Worm (Caenorhabditis elegans) whole organism, L4 larva: ENCODE data around the gene F11A10.6.

Experiments used
- F26F4.8 ChIP-seq: fragments of 200-800 bp; sonication (Bioruptor generic); conservative IDR thresholded peaks from 2 replicates; pipeline ENCODE4 v1.3.6; 2022; ENCODE audit warnings: missing genetic modification characterization, missing compliant biosample characterization
- F37D6.2 ChIP-seq: sonication (generic microtip); optimal IDR thresholded peaks from 2 replicates; lab custom pipeline; 2016; ENCODE audit warnings: mild to moderate bottlenecking, missing genetic modification characterization, missing compliant biosample characterization
- R02D3.7 ChIP-seq: fragments of 150-350 bp; sonication (generic microtip); optimal IDR thresholded peaks from 3 replicates; lab custom pipeline; 2014; ENCODE audit warnings: missing biosample characterization, missing genetic modification characterization
- T26A8.4 ChIP-seq: fragments of 200-800 bp; sonication (Bioruptor generic); IDR thresholded peaks from 2 replicates; pipeline ENCODE4 v1.3.6; 2022; ENCODE audit warnings: missing genetic modification characterization, missing compliant biosample characterization
- Y75B8A.6 ChIP-seq: fragments of 200-800 bp; sonication (Bioruptor generic); IDR thresholded peaks from 2 replicates; pipeline ENCODE4 v1.3.6; 2022; ENCODE audit warnings: missing genetic modification reagents, missing genetic modification characterization, missing compliant biosample characterization
- ZK337.2 ChIP-seq: fragments of 200-800 bp; sonication (Bioruptor generic); IDR thresholded peaks from 2 replicates; pipeline ENCODE4 v1.3.6; 2022; ENCODE audit warnings: missing genetic modification reagents, missing genetic modification characterization, missing compliant biosample characterization
- ZK546.5 ChIP-seq, 2 experiments: sonication (generic microtip); optimal IDR thresholded peaks; 2 replicates each; lab custom pipeline; 2017; ENCODE audit warnings: missing biosample characterization in 2 of 2, missing genetic modification characterization in 2 of 2
- aly-2 ChIP-seq: sonication (generic microtip); optimal IDR thresholded peaks from 2 replicates; lab custom pipeline; 2018; ENCODE audit warnings: missing biosample characterization, missing genetic modification characterization
- ama-1 ChIP-seq: fragments of 150-350 bp; optimal IDR thresholded peaks from 2 replicates; lab custom pipeline; 2014; ENCODE audit warnings: inconsistent platforms, mixed read lengths
- arid-1 ChIP-seq: fragments of 200-800 bp; sonication (Bioruptor generic); conservative IDR thresholded peaks from 2 replicates; pipeline ENCODE4 v1.3.6; 2022; ENCODE audit warnings: missing genetic modification reagents, missing genetic modification characterization, missing compliant biosample characterization
- attf-4 ChIP-seq: sonication (generic microtip); optimal IDR thresholded peaks from 3 replicates; lab custom pipeline; 2017; ENCODE audit warnings: missing biosample characterization, missing genetic modification characterization
- ceh-20 ChIP-seq: fragments of 200-800 bp; sonication (Bioruptor generic); IDR thresholded peaks from 2 replicates; pipeline ENCODE4 v1.3.6; 2022; ENCODE audit warnings: missing genetic modification reagents, missing genetic modification characterization, missing compliant biosample characterization
- ceh-44 ChIP-seq: fragments of 200-800 bp; sonication (Bioruptor generic); IDR thresholded peaks from 2 replicates; pipeline ENCODE4 v1.3.6; 2022; ENCODE audit warnings: missing genetic modification reagents, missing genetic modification characterization, missing compliant biosample characterization
- ceh-62 ChIP-seq: sonication (generic microtip); optimal IDR thresholded peaks from 2 replicates; lab custom pipeline; 2017; ENCODE audit warnings: missing biosample characterization, missing genetic modification characterization
- ceh-82 ChIP-seq: sonication (generic microtip); optimal IDR thresholded peaks from 2 replicates; lab custom pipeline; 2017; ENCODE audit warnings: missing biosample characterization, missing genetic modification characterization
- daf-12 ChIP-seq: fragments of 150-350 bp; optimal IDR thresholded peaks from 2 replicates; lab custom pipeline; 2014; ENCODE audit warnings: missing biosample characterization, missing genetic modification reagents, missing genetic modification characterization
- daf-16 ChIP-seq, 3 experiments: sonication (generic microtip); optimal IDR thresholded peaks; 2 replicates each; lab custom pipeline; 2016 to 2017; ENCODE audit warnings: missing genetic modification characterization in 3 of 3, missing genetic modification reagents in 3 of 3, mild to moderate bottlenecking in 2 of 3, missing compliant biosample characterization in 2 of 3, missing biosample characterization in 1 of 3, moderate library complexity in 1 of 3
- daf-8 ChIP-seq: fragments of 200-800 bp; sonication (Bioruptor generic); IDR thresholded peaks from 2 replicates; pipeline ENCODE4 v1.3.6; 2022; ENCODE audit warnings: missing genetic modification characterization, missing compliant biosample characterization
- dmd-6 ChIP-seq: fragments of 200-800 bp; sonication (Bioruptor generic); IDR thresholded peaks from 2 replicates; pipeline ENCODE4 v1.3.6; 2022; ENCODE audit warnings: missing genetic modification reagents, missing genetic modification characterization, missing compliant biosample characterization
- dmd-8 ChIP-seq: fragments of 200-800 bp; sonication (Bioruptor generic); IDR thresholded peaks from 2 replicates; pipeline ENCODE4 v1.3.6; 2022; ENCODE audit warnings: missing genetic modification characterization, missing compliant biosample characterization
- dpl-1 ChIP-seq: fragments of 150-350 bp; optimal IDR thresholded peaks from 2 replicates; lab custom pipeline; 2014; ENCODE audit warnings: missing biosample characterization, missing genetic modification reagents, missing genetic modification characterization
- dve-1 ChIP-seq: sonication (generic microtip); optimal IDR thresholded peaks from 2 replicates; lab custom pipeline; 2017; ENCODE audit warnings: antibody characterized with exemption, mild to moderate bottlenecking, missing genetic modification characterization, missing compliant biosample characterization; ENCODE audit not compliant: insufficient read depth
- fos-1 ChIP-seq: fragments of 150-350 bp; optimal IDR thresholded peaks from 2 replicates; lab custom pipeline; 2014; ENCODE audit warnings: missing biosample characterization, missing genetic modification characterization
- gei-8 ChIP-seq: fragments of 200-800 bp; sonication (Bioruptor generic); optimal IDR thresholded peaks from 2 replicates; lab custom pipeline; 2018; ENCODE audit warnings: mild to moderate bottlenecking, missing genetic modification characterization, missing compliant biosample characterization
- hlh-11 ChIP-seq: fragments of 200-800 bp; sonication (Bioruptor generic); optimal IDR thresholded peaks from 2 replicates; lab custom pipeline; 2018; ENCODE audit warnings: mild to moderate bottlenecking, missing genetic modification characterization, missing compliant biosample characterization
- hlh-30 ChIP-seq: sonication (generic microtip); optimal IDR thresholded peaks from 2 replicates; lab custom pipeline; 2017; ENCODE audit warnings: antibody characterized with exemption, mild to moderate bottlenecking, missing genetic modification characterization, missing compliant biosample characterization; ENCODE audit not compliant: insufficient read depth
- hmg-1.1 ChIP-seq: fragments of 200-800 bp; sonication (Bioruptor generic); IDR thresholded peaks from 2 replicates; pipeline ENCODE4 v1.3.6; 2022; ENCODE audit warnings: missing genetic modification reagents, missing genetic modification characterization, missing compliant biosample characterization
- lim-7 ChIP-seq: fragments of 200-800 bp; sonication (Bioruptor generic); IDR thresholded peaks from 2 replicates; pipeline ENCODE4 v1.3.6; 2022; ENCODE audit warnings: missing genetic modification characterization, missing compliant biosample characterization
- lin-13 ChIP-seq: fragments of 150-350 bp; optimal IDR thresholded peaks from 2 replicates; lab custom pipeline; 2014; ENCODE audit warnings: missing biosample characterization, missing genetic modification reagents, missing genetic modification characterization
- lin-15B ChIP-seq: fragments of 150-350 bp; sonication (generic microtip); optimal IDR thresholded peaks from 3 replicates; lab custom pipeline; 2014; ENCODE audit warnings: missing biosample characterization, missing genetic modification characterization
- madf-9 ChIP-seq: fragments of 200-800 bp; sonication (Bioruptor generic); conservative IDR thresholded peaks from 2 replicates; pipeline ENCODE4 v1.3.6; 2022; ENCODE audit warnings: missing genetic modification reagents, missing genetic modification characterization, missing compliant biosample characterization
- mdt-29 ChIP-seq: fragments of 200-800 bp; sonication (Bioruptor generic); IDR thresholded peaks from 2 replicates; pipeline ENCODE4 v1.3.6; 2022; ENCODE audit warnings: missing genetic modification reagents, missing genetic modification characterization, missing compliant biosample characterization
- nhr-102 ChIP-seq: sonication (generic microtip); optimal IDR thresholded peaks from 2 replicates; lab custom pipeline; 2016; ENCODE audit warnings: mild to moderate bottlenecking, missing genetic modification characterization, moderate library complexity, missing compliant biosample characterization
- nhr-28 ChIP-seq: fragments of 150-350 bp; optimal IDR thresholded peaks from 2 replicates; lab custom pipeline; 2014; ENCODE audit warnings: missing biosample characterization, missing genetic modification characterization
- nhr-41 ChIP-seq: fragments of 200-800 bp; sonication (Bioruptor generic); IDR thresholded peaks from 2 replicates; pipeline ENCODE4 v1.3.6; 2022; ENCODE audit warnings: missing genetic modification reagents, missing genetic modification characterization, missing compliant biosample characterization
- nhr-48 ChIP-seq: sonication (generic microtip); optimal IDR thresholded peaks from 2 replicates; lab custom pipeline; 2016; ENCODE audit warnings: mild to moderate bottlenecking, missing genetic modification characterization, missing compliant biosample characterization
- nhr-6 ChIP-seq: fragments of 150-350 bp; optimal IDR thresholded peaks from 2 replicates; lab custom pipeline; 2014; ENCODE audit warnings: missing biosample characterization, missing genetic modification characterization
- nhr-76 ChIP-seq: fragments of 150-350 bp; optimal IDR thresholded peaks from 2 replicates; lab custom pipeline; 2014; ENCODE audit warnings: missing biosample characterization, missing genetic modification characterization
- nhr-77 ChIP-seq: fragments of 150-350 bp; optimal IDR thresholded peaks from 2 replicates; lab custom pipeline; 2014; ENCODE audit warnings: missing biosample characterization, missing genetic modification characterization
- php-3 ChIP-seq: fragments of 200-800 bp; sonication (Bioruptor generic); IDR thresholded peaks from 2 replicates; pipeline ENCODE4 v1.3.6; 2022; ENCODE audit warnings: missing genetic modification reagents, missing genetic modification characterization, missing compliant biosample characterization
- pqm-1 ChIP-seq: sonication (generic microtip); optimal IDR thresholded peaks from 2 replicates; lab custom pipeline; 2017; ENCODE audit warnings: missing biosample characterization, missing genetic modification characterization
- skn-1 ChIP-seq: fragments of 150-350 bp; optimal IDR thresholded peaks from 2 replicates; lab custom pipeline; 2014; ENCODE audit warnings: missing biosample characterization, missing genetic modification characterization
- snpc-4 ChIP-seq: fragments of 150-350 bp; optimal IDR thresholded peaks from 2 replicates; lab custom pipeline; 2014; ENCODE audit warnings: missing biosample characterization, missing genetic modification characterization
- spr-1 ChIP-seq: sonication (generic microtip); optimal IDR thresholded peaks from 2 replicates; lab custom pipeline; 2016; ENCODE audit warnings: mild to moderate bottlenecking, missing genetic modification characterization, missing compliant biosample characterization
- spr-3 ChIP-seq: fragments of 200-800 bp; sonication (Bioruptor generic); optimal IDR thresholded peaks from 2 replicates; lab custom pipeline; 2018; ENCODE audit warnings: mild to moderate bottlenecking, missing genetic modification characterization, missing compliant biosample characterization
- tra-1 ChIP-seq: fragments of 200-800 bp; sonication (Bioruptor generic); IDR thresholded peaks from 2 replicates; pipeline ENCODE4 v1.3.6; 2022; ENCODE audit warnings: missing genetic modification reagents, missing genetic modification characterization, missing compliant biosample characterization
- unc-39 ChIP-seq: sonication (generic microtip); optimal IDR thresholded peaks from 2 replicates; lab custom pipeline; 2017; ENCODE audit warnings: missing biosample characterization, missing genetic modification characterization
- unc-62 ChIP-seq, 3 experiments: fragments of 150-350 bp in 1 of 3; sonication (generic microtip); optimal IDR thresholded peaks in 2 of 3; peaks in 1 of 3; 1 replicate in 1 of 3; 2 replicates in 2 of 3; lab custom pipeline; 2014 to 2017; ENCODE audit warnings: missing biosample characterization in 3 of 3, missing genetic modification characterization in 3 of 3, missing genetic modification reagents in 3 of 3, missing genotype in 1 of 3
- zag-1 ChIP-seq: fragments of 150-350 bp; optimal IDR thresholded peaks from 2 replicates; lab custom pipeline; 2014; ENCODE audit warnings: missing biosample characterization, missing genetic modification characterization
- zfp-2 ChIP-seq: sonication (generic microtip); optimal IDR thresholded peaks from 2 replicates; lab custom pipeline; 2016; ENCODE audit warnings: mild to moderate bottlenecking, missing genetic modification characterization, missing compliant biosample characterization
- ztf-7 ChIP-seq: fragments of 150-350 bp; optimal IDR thresholded peaks from 2 replicates; lab custom pipeline; 2014; ENCODE audit warnings: missing biosample characterization, missing genetic modification characterization

The F11A10.6 gene

ce11 chrIV:12043054-12043453 is 46.4 kb downstream of the F11A10.6 start:
- TF ChIP-seq mdt-29 (no peak), arid-1 (GFP tag; lab: Robert Waterston, UW) (no peak), nhr-41 (no peak), nhr-76 (tag; lab: Kevin White, UChicago) (no peak), unc-62 (GFP tag; optimal IDR thresholded peaks at IDR 0.05 in 1 of 2; lab: Kevin White, UChicago) (no peak), unc-62 (tag; optimal IDR thresholded peaks at IDR 0.05; lab: Kevin White, UChicago) (no peak), daf-8 (no peak), ztf-7 (no peak), nhr-102 (tag; lab: Kevin White, UChicago) (no peak), hmg-1.1 (GFP tag; lab: Robert Waterston, UW) (no peak), daf-16 (GFP tag; optimal IDR thresholded peaks at IDR 0.05; lab: Kevin White, UChicago) (no peak), daf-16 (tag; optimal IDR thresholded peaks at IDR 0.05; lab: Kevin White, UChicago) (peak; percentile 52), F37D6.2 (tag; lab: Kevin White, UChicago) (no peak), nhr-48 (tag; lab: Kevin White, UChicago) (no peak), hlh-30 (peak; percentile 11), T26A8.4 (GFP tag; lab: Robert Waterston, UW) (no peak), ceh-20 (GFP tag; lab: Robert Waterston, UW) (no peak), spr-1 (tag; lab: Kevin White, UChicago) (no peak), zfp-2 (tag; lab: Kevin White, UChicago) (no peak), F26F4.8 (no peak), attf-4 (tag; lab: Kevin White, UChicago) (no peak), dpl-1 (GFP tag; lab: Kevin White, UChicago) (no peak), fos-1 (no peak), unc-39 (tag; lab: Kevin White, UChicago) (no peak), spr-3 (GFP tag; lab: Kevin White, UChicago) (no peak), hlh-11 (peak; percentile 43), ZK546.5 (tag; optimal IDR thresholded peaks at IDR 0.05; lab: Kevin White, UChicago) (no peak), ama-1 (lab: Kevin White, UChicago) (no peak), snpc-4 (tag; lab: Kevin White, UChicago) (no peak), aly-2 (no peak), ceh-62 (tag; lab: Kevin White, UChicago) (no peak), dmd-6 (GFP tag; lab: Robert Waterston, UW) (peak; percentile 41; the same call in 1 of the 2 replicates), nhr-28 (tag; lab: Kevin White, UChicago) (peak; percentile 90), tra-1 (GFP tag; lab: Robert Waterston, UW) (no peak), nhr-77 (tag; lab: Kevin White, UChicago) (peak; percentile 60), dve-1 (tag; lab: Kevin White, UChicago) (peak; percentile 30), daf-12 (tag; lab: Kevin White, UChicago) (no peak), madf-9 (GFP tag; lab: Robert Waterston, UW) (no peak), Y75B8A.6 (no peak), skn-1 (tag; lab: Kevin White, UChicago) (no peak), dmd-8 (no peak), ceh-82 (tag; lab: Kevin White, UChicago) (no peak), lin-13 (GFP tag; lab: Kevin White, UChicago) (no peak), ceh-44 (no peak), lim-7 (no peak), ZK337.2 (no peak), zag-1 (tag; lab: Kevin White, UChicago) (no peak), R02D3.7 (tag; lab: Kevin White, UChicago) (no peak), gei-8 (GFP tag; lab: Kevin White, UChicago) (no peak), php-3 (no peak), pqm-1 (tag; lab: Kevin White, UChicago) (peak; percentile 13), lin-15B (tag; lab: Kevin White, UChicago) (no peak), nhr-6 (no peak)
